Worm (Caenorhabditis elegans) whole organism, young adult: Measurements from ENCODE around the gene T25B9.9.

Experiments used
- C17E4.6 ChIP-seq: fragments of 200-800 bp; sonication (Bioruptor generic); IDR thresholded peaks from 2 replicates; pipeline ENCODE4 v1.3.6; 2022; ENCODE audit warnings: missing genetic modification reagents, missing genetic modification characterization, missing compliant biosample characterization
- F10E7.11 ChIP-seq: sonication (generic microtip); optimal IDR thresholded peaks from 2 replicates; lab custom pipeline; 2017; ENCODE audit warnings: mild to moderate bottlenecking, missing genetic modification characterization, moderate library complexity, missing compliant biosample characterization
- F49E8.2 ChIP-seq: sonication (generic microtip); optimal IDR thresholded peaks from 3 replicates; lab custom pipeline; 2017; ENCODE audit warnings: missing genetic modification characterization, mild to moderate bottlenecking, missing compliant biosample characterization, antibody characterized with exemption, moderate library complexity; ENCODE audit not compliant: insufficient read depth
- F52B5.7 ChIP-seq: sonication (generic microtip); optimal IDR thresholded peaks from 2 replicates; lab custom pipeline; 2016; ENCODE audit warnings: mild to moderate bottlenecking, missing genetic modification characterization, missing compliant biosample characterization
- F55B11.4 ChIP-seq: sonication (generic microtip); optimal IDR thresholded peaks from 2 replicates; lab custom pipeline; 2016; ENCODE audit warnings: missing compliant biosample characterization, missing genetic modification characterization, borderline replicate concordance; ENCODE audit not compliant: insufficient read depth
- F57A8.1 ChIP-seq: fragments of 200-800 bp; sonication (Bioruptor generic); optimal IDR thresholded peaks from 2 replicates; lab custom pipeline; 2018; ENCODE audit warnings: mild to moderate bottlenecking, missing genetic modification characterization, moderate library complexity, missing compliant biosample characterization
- K11D2.4 ChIP-seq: fragments of 200-800 bp; sonication (Bioruptor generic); IDR thresholded peaks from 2 replicates; pipeline ENCODE4 v1.3.6; 2022; ENCODE audit warnings: missing genetic modification reagents, missing genetic modification characterization, missing compliant biosample characterization
- K12H6.12 ChIP-seq: fragments of 200-800 bp; sonication (Bioruptor generic); optimal IDR thresholded peaks from 2 replicates; lab custom pipeline; 2018; ENCODE audit warnings: mild to moderate bottlenecking, missing genetic modification characterization, missing compliant biosample characterization
- Y53F4B.3 ChIP-seq: fragments of 200-800 bp; sonication (Bioruptor generic); IDR thresholded peaks from 2 replicates; pipeline ENCODE4 v1.3.6; 2022; ENCODE audit warnings: missing genetic modification reagents, missing genetic modification characterization, missing compliant biosample characterization
- Y53G8AR.9 ChIP-seq: fragments of 200-800 bp; sonication (Bioruptor generic); conservative IDR thresholded peaks from 2 replicates; pipeline ENCODE4 v1.3.6; 2022; ENCODE audit warnings: missing genetic modification reagents, missing genetic modification characterization, missing compliant biosample characterization
- Y67H2A.10 ChIP-seq: fragments of 200-800 bp; sonication (Bioruptor generic); conservative IDR thresholded peaks from 2 replicates; pipeline ENCODE4 v1.3.6; 2022; ENCODE audit warnings: missing genetic modification reagents, missing genetic modification characterization, missing compliant biosample characterization
- Y95B8A.8 ChIP-seq: fragments of 200-800 bp; sonication (Bioruptor generic); IDR thresholded peaks from 2 replicates; pipeline ENCODE4 v1.3.6; 2022; ENCODE audit warnings: missing genetic modification reagents, missing genetic modification characterization, missing compliant biosample characterization
- ama-1 ChIP-seq, 3 experiments: fragments of 150-350 bp in 1 of 3; sonication (generic microtip) in 2 of 3; optimal IDR thresholded peaks; 2 replicates each; lab custom pipeline; 2014 to 2018; ENCODE audit warnings: missing biosample characterization in 2 of 3, missing genetic modification characterization in 2 of 3, missing genetic modification reagents in 2 of 3
- aptf-3 ChIP-seq: fragments of 200-800 bp; sonication (Bioruptor generic); IDR thresholded peaks from 2 replicates; pipeline ENCODE4 v1.3.6; 2022; ENCODE audit warnings: missing genetic modification characterization, missing compliant biosample characterization
- athp-1 ChIP-seq: sonication (generic microtip); optimal IDR thresholded peaks from 2 replicates; lab custom pipeline; 2017; ENCODE audit warnings: mild to moderate bottlenecking, missing genetic modification characterization, missing compliant biosample characterization
- attf-3 ChIP-seq: fragments of 200-800 bp; sonication (Bioruptor generic); conservative IDR thresholded peaks from 2 replicates; pipeline ENCODE4 v1.3.6; 2022; ENCODE audit warnings: missing genetic modification reagents, missing genetic modification characterization, missing compliant biosample characterization
- bed-1 ChIP-seq: fragments of 200-800 bp; sonication (Bioruptor generic); IDR thresholded peaks from 2 replicates; pipeline ENCODE4 v1.3.6; 2022; ENCODE audit warnings: missing genetic modification reagents, missing genetic modification characterization, missing compliant biosample characterization
- bed-2 ChIP-seq: fragments of 200-800 bp; sonication (Bioruptor generic); IDR thresholded peaks from 2 replicates; pipeline ENCODE4 v1.3.6; 2022; ENCODE audit warnings: missing genetic modification reagents, missing genetic modification characterization, missing compliant biosample characterization
- ceh-27 ChIP-seq: fragments of 200-800 bp; sonication (Bioruptor generic); optimal IDR thresholded peaks from 2 replicates; lab custom pipeline; 2018; ENCODE audit warnings: mild to moderate bottlenecking, missing genetic modification characterization, moderate library complexity, missing compliant biosample characterization
- ceh-40 ChIP-seq: fragments of 200-800 bp; sonication (Bioruptor generic); IDR thresholded peaks from 2 replicates; pipeline ENCODE4 v1.3.6; 2022; ENCODE audit warnings: missing genetic modification characterization, missing compliant biosample characterization
- ceh-79 ChIP-seq: sonication (generic microtip); optimal IDR thresholded peaks from 2 replicates; lab custom pipeline; 2017; ENCODE audit warnings: mild to moderate bottlenecking, missing genetic modification characterization, missing compliant biosample characterization
- chd-7 ChIP-seq: sonication (generic microtip); optimal IDR thresholded peaks from 2 replicates; lab custom pipeline; 2016; ENCODE audit warnings: mild to moderate bottlenecking, missing genetic modification characterization, moderate library complexity, missing compliant biosample characterization
- dox-1 ChIP-seq: fragments of 200-800 bp; sonication (Bioruptor generic); IDR thresholded peaks from 2 replicates; pipeline ENCODE4 v1.3.6; 2022; ENCODE audit warnings: missing genetic modification reagents, missing genetic modification characterization, missing compliant biosample characterization
- egl-18 ChIP-seq: fragments of 200-800 bp; sonication (Bioruptor generic); IDR thresholded peaks from 2 replicates; pipeline ENCODE4 v1.3.6; 2022; ENCODE audit warnings: missing genetic modification reagents, missing genetic modification characterization, missing compliant biosample characterization
- gei-17 ChIP-seq: fragments of 200-800 bp; sonication (Bioruptor generic); optimal IDR thresholded peaks from 2 replicates; lab custom pipeline; 2018; ENCODE audit warnings: mild to moderate bottlenecking, missing genetic modification characterization, missing compliant biosample characterization
- hlh-12 ChIP-seq: sonication (generic microtip); optimal IDR thresholded peaks from 2 replicates; lab custom pipeline; 2016; ENCODE audit warnings: missing genetic modification characterization, missing compliant biosample characterization
- hmg-1.2 ChIP-seq: fragments of 200-800 bp; sonication (Bioruptor generic); IDR thresholded peaks from 2 replicates; pipeline ENCODE4 v1.3.6; 2022; ENCODE audit warnings: missing genetic modification reagents, missing genetic modification characterization, missing compliant biosample characterization
- hsf-1 ChIP-seq: fragments of 200-800 bp; sonication (Bioruptor generic); IDR thresholded peaks from 2 replicates; pipeline ENCODE4 v1.3.6; 2022; ENCODE audit warnings: missing genetic modification reagents, missing genetic modification characterization, missing compliant biosample characterization
- let-526 ChIP-seq: fragments of 200-800 bp; sonication (Bioruptor generic); IDR thresholded peaks from 2 replicates; pipeline ENCODE4 v1.3.6; 2022; ENCODE audit warnings: missing genetic modification reagents, missing genetic modification characterization, missing compliant biosample characterization
- lin-35 ChIP-seq, 3 experiments: fragments of 150-350 bp in 2 of 3; sonication (generic microtip) in 1 of 3; optimal IDR thresholded peaks; 2 replicates each; lab custom pipeline; 2014 to 2018; ENCODE audit warnings: missing biosample characterization in 3 of 3, missing genetic modification characterization in 3 of 3, missing genetic modification reagents in 3 of 3
- lin-40 ChIP-seq: sonication (generic microtip); optimal IDR thresholded peaks from 2 replicates; lab custom pipeline; 2016; ENCODE audit warnings: missing genetic modification characterization, mild to moderate bottlenecking, missing compliant biosample characterization, missing genotype, missing genetic modification reagents
- lin-54 ChIP-seq: fragments of 200-800 bp; sonication (Bioruptor generic); optimal IDR thresholded peaks from 2 replicates; lab custom pipeline; 2018; ENCODE audit warnings: mild to moderate bottlenecking, missing genetic modification characterization, missing compliant biosample characterization
- lsy-27 ChIP-seq: sonication (generic microtip); optimal IDR thresholded peaks from 2 replicates; lab custom pipeline; 2017; ENCODE audit warnings: missing genetic modification characterization, mild to moderate bottlenecking, missing compliant biosample characterization, antibody characterized with exemption, missing genotype, borderline replicate concordance; ENCODE audit not compliant: insufficient read depth
- mel-28 ChIP-seq: sonication (generic microtip); optimal IDR thresholded peaks from 2 replicates; lab custom pipeline; 2016; ENCODE audit warnings: borderline replicate concordance, mild to moderate bottlenecking, missing genetic modification characterization, missing compliant biosample characterization
- nfya-1 ChIP-seq: sonication (generic microtip); optimal IDR thresholded peaks from 2 replicates; lab custom pipeline; 2017; ENCODE audit warnings: antibody characterized with exemption, missing compliant biosample characterization, missing genetic modification characterization, borderline replicate concordance; ENCODE audit not compliant: insufficient read depth
- pha-4 ChIP-seq: fragments of 150-350 bp; sonication (generic microtip); optimal IDR thresholded peaks from 2 replicates; lab custom pipeline; 2014; ENCODE audit warnings: missing biosample characterization, missing genetic modification reagents, missing genetic modification characterization
- sdz-38 ChIP-seq: sonication (generic microtip); optimal IDR thresholded peaks from 2 replicates; lab custom pipeline; 2016; ENCODE audit warnings: missing genotype, missing genetic modification characterization, missing compliant biosample characterization
- snpc-4 ChIP-seq, 5 experiments: fragments of 150-350 bp in 1 of 5; sonication (generic microtip) in 4 of 5; optimal IDR thresholded peaks; 2 replicates each; lab custom pipeline; 2014 to 2018; ENCODE audit warnings: missing genetic modification characterization in 5 of 5, missing biosample characterization in 3 of 5, antibody characterized with exemption in 2 of 5, mild to moderate bottlenecking in 2 of 5, missing compliant biosample characterization in 2 of 5, missing genotype in 2 of 5, moderate library complexity in 2 of 5, missing genetic modification reagents in 1 of 5
- somi-1 ChIP-seq: fragments of 200-800 bp; sonication (Bioruptor generic); optimal IDR thresholded peaks from 2 replicates; lab custom pipeline; 2018; ENCODE audit warnings: mild to moderate bottlenecking, missing genetic modification characterization, missing compliant biosample characterization
- tbp1 ChIP-seq: fragments of 200-800 bp; sonication (Bioruptor generic); optimal IDR thresholded peaks from 2 replicates; lab custom pipeline; 2018; ENCODE audit warnings: mild to moderate bottlenecking, missing genetic modification characterization, missing compliant biosample characterization
- ztf-22 ChIP-seq: fragments of 200-800 bp; sonication (Bioruptor generic); optimal IDR thresholded peaks from 2 replicates; lab custom pipeline; 2018; ENCODE audit warnings: mild to moderate bottlenecking, missing genetic modification characterization, moderate library complexity, missing compliant biosample characterization
- ztf-6 ChIP-seq: fragments of 200-800 bp; sonication (Bioruptor generic); IDR thresholded peaks from 2 replicates; pipeline ENCODE4 v1.3.6; 2022; ENCODE audit warnings: missing genetic modification reagents, missing genetic modification characterization, missing compliant biosample characterization

The T25B9.9 gene

ce11 chrIV:10820837-10821671 is 51.6 kb downstream of the T25B9.9 start (continued):
- TF ChIP-seq ama-1 (optimal IDR thresholded peaks at IDR 0.05; lab: Kevin White, UChicago) (no peak), ama-1 (GFP tag; optimal IDR thresholded peaks at IDR 0.05; lab: Kevin White, UChicago) (no peak), C17E4.6 (no peak), ceh-27 (GFP tag; lab: Kevin White, UChicago) (no peak), ceh-40 (GFP tag; lab: Robert Waterston, UW) (0 out of 2 replicates have a peak, but pooled peaks have one; percentile 4), aptf-3 (GFP tag; lab: Robert Waterston, UW) (0 out of 2 replicates have a peak, but pooled peaks have one; percentile 5), mel-28 (tag; lab: Kevin White, UChicago) (no peak), pha-4 (tag; lab: Kevin White, UChicago) (no peak), K12H6.12 (tag; lab: Kevin White, UChicago) (no peak), lin-40 (tag; lab: Kevin White, UChicago) (no peak), hsf-1 (GFP tag; lab: Robert Waterston, UW) (peak; percentile 68; the same call in 1 of the 2 replicates), athp-1 (no peak), bed-2 (GFP tag; lab: Robert Waterston, UW) (no peak), dox-1 (GFP tag; lab: Robert Waterston, UW) (no peak)

ce11 chrIV:10821672-10822304 is 52.3 kb downstream of the T25B9.9 start:
- peak; percentile 19 for TF ChIP-seq snpc-4 (GFP tag; optimal IDR thresholded peaks at IDR 0.05; lab: Kevin White, UChicago)
- peak in 3 of 4 experiments; percentile 38 to 47 (median 42) for TF ChIP-seq snpc-4 (tag; optimal IDR thresholded peaks at IDR 0.05; lab: Kevin White, UChicago)
- peak; percentile 85 for TF ChIP-seq K12H6.12 (tag; lab: Kevin White, UChicago)
- no peak for TF ChIP-seq egl-18 (GFP tag; lab: Robert Waterston, UW)
- no peak for TF ChIP-seq F57A8.1 (GFP tag; lab: Kevin White, UChicago)
- TF ChIP-seq attf-3 (GFP tag; lab: Robert Waterston, UW): no peak
- TF ChIP-seq let-526 (GFP tag; lab: Robert Waterston, UW): no peak
- peak; percentile 44 for TF ChIP-seq gei-17 (GFP tag; lab: Kevin White, UChicago)
- no peak for TF ChIP-seq bed-1 (GFP tag; lab: Robert Waterston, UW)
- TF ChIP-seq Y67H2A.10 (GFP tag; lab: Robert Waterston, UW): no peak
- peak; percentile 10; the same call in 1 of the 2 replicates for TF ChIP-seq K11D2.4
- TF ChIP-seq F10E7.11 (tag; lab: Kevin White, UChicago): peak; percentile 37
- TF ChIP-seq tbp1 (GFP tag; lab: Kevin White, UChicago): peak; percentile 37
- no peak for TF ChIP-seq ztf-6 (GFP tag; lab: Robert Waterston, UW)
- TF ChIP-seq bed-2 (GFP tag; lab: Robert Waterston, UW): no peak
- TF ChIP-seq chd-7 (tag; lab: Kevin White, UChicago): peak; percentile 70
- TF ChIP-seq lsy-27 (tag; lab: Kevin White, UChicago): no peak
- peak; percentile 8 for TF ChIP-seq F52B5.7 (tag; lab: Kevin White, UChicago)
- no peak for TF ChIP-seq aptf-3 (GFP tag; lab: Robert Waterston, UW)
- no peak for TF ChIP-seq Y53F4B.3 (GFP tag; lab: Robert Waterston, UW)
- TF ChIP-seq hmg-1.2 (GFP tag; lab: Robert Waterston, UW): peak; percentile 72
- peak in 1 of 3 experiments; percentile 52 for TF ChIP-seq lin-35 (GFP tag; optimal IDR thresholded peaks at IDR 0.05; lab: Kevin White, UChicago)
- no peak for TF ChIP-seq ztf-22
- peak; percentile 60 for TF ChIP-seq somi-1 (GFP tag; lab: Kevin White, UChicago)
- no peak for TF ChIP-seq F55B11.4 (tag; lab: Kevin White, UChicago)
- no peak for TF ChIP-seq hlh-12 (tag; lab: Kevin White, UChicago)
- TF ChIP-seq Y53G8AR.9 (GFP tag; lab: Robert Waterston, UW): 0 out of 2 replicates have a peak, but pooled peaks have one; percentile 27
- TF ChIP-seq lin-54 (GFP tag; lab: Kevin White, UChicago): peak; percentile 47
- no peak for TF ChIP-seq ceh-79 (tag; lab: Kevin White, UChicago)
- no peak for TF ChIP-seq sdz-38 (tag; lab: Kevin White, UChicago)
- no peak for TF ChIP-seq F49E8.2
- peak; percentile 59 for TF ChIP-seq ceh-27 (GFP tag; lab: Kevin White, UChicago)
- no peak for TF ChIP-seq nfya-1 (tag; lab: Kevin White, UChicago)
- no peak for TF ChIP-seq Y95B8A.8 (GFP tag; lab: Robert Waterston, UW)
